Fruit fly (Drosophila melanogaster): ENCODE results near the gene CG34247.
A peak's percentile ranks its signal among the peaks of the same experiment; 100 is the strongest.

- no peak for TF ChIP-seq lmd (GFP tag; IDR thresholded peaks at IDR 0.05)
- TF ChIP-seq CG31441 (GFP tag; IDR thresholded peaks at IDR 0.05), result 0 out of 2 replicates have a peak, but pooled peaks have one; percentile 23
- no peak for TF ChIP-seq Drgx (GFP tag; IDR thresholded peaks at IDR 0.05)
- TF ChIP-seq hb (GFP tag; IDR thresholded peaks at IDR 0.05; ENCODE audit: partially characterized antibody), result no peak
- TF ChIP-seq CG34224 (GFP tag; IDR thresholded peaks at IDR 0.05; ENCODE audit: partially characterized antibody), result no peak
- TF ChIP-seq slbo (GFP tag; IDR thresholded peaks at IDR 0.05), result no peak
- TF ChIP-seq Dip2 (GFP tag; IDR thresholded peaks at IDR 0.05), result no peak
- TF ChIP-seq Dbx (GFP tag; IDR thresholded peaks at IDR 0.05), result no peak
Measured at dm6 chr3L:16305820-16306650, 44.6 kb upstream of the CG34247 start, which contains the start of the genes CG13043 and CG13063.
